Worm (Caenorhabditis elegans) whole organism, young adult: ENCODE data around the gene C24H11.5.

Experiments used
- C17E4.6 ChIP-seq: fragments of 200-800 bp; sonication (Bioruptor generic); IDR thresholded peaks from 2 replicates; pipeline ENCODE4 v1.3.6; 2022; ENCODE audit warnings: missing genetic modification reagents, missing genetic modification characterization, missing compliant biosample characterization
- F23B12.7 ChIP-seq: sonication (generic microtip); optimal IDR thresholded peaks from 2 replicates; lab custom pipeline; 2017; ENCODE audit warnings: missing genetic modification characterization, mild to moderate bottlenecking, missing compliant biosample characterization, antibody characterized with exemption, moderate library complexity; ENCODE audit not compliant: insufficient read depth
- F39B2.1 ChIP-seq: fragments of 200-800 bp; sonication (Bioruptor generic); IDR thresholded peaks from 2 replicates; pipeline ENCODE4 v1.3.6; 2022; ENCODE audit warnings: missing genetic modification reagents, missing genetic modification characterization, missing compliant biosample characterization
- athp-1 ChIP-seq: sonication (generic microtip); optimal IDR thresholded peaks from 2 replicates; lab custom pipeline; 2017; ENCODE audit warnings: mild to moderate bottlenecking, missing genetic modification characterization, missing compliant biosample characterization
- attf-3 ChIP-seq: fragments of 200-800 bp; sonication (Bioruptor generic); conservative IDR thresholded peaks from 2 replicates; pipeline ENCODE4 v1.3.6; 2022; ENCODE audit warnings: missing genetic modification reagents, missing genetic modification characterization, missing compliant biosample characterization
- dpl-1 ChIP-seq: fragments of 150-350 bp; optimal IDR thresholded peaks from 2 replicates; lab custom pipeline; 2014; ENCODE audit warnings: missing biosample characterization, missing genetic modification reagents, missing genetic modification characterization
- gei-17 ChIP-seq: fragments of 200-800 bp; sonication (Bioruptor generic); optimal IDR thresholded peaks from 2 replicates; lab custom pipeline; 2018; ENCODE audit warnings: mild to moderate bottlenecking, missing genetic modification characterization, missing compliant biosample characterization
- him-1 ChIP-seq: sonication (generic microtip); optimal IDR thresholded peaks from 2 replicates; lab custom pipeline; 2016; ENCODE audit warnings: missing genotype, missing genetic modification reagents, missing genetic modification characterization, missing compliant biosample characterization
- mes-4 ChIP-seq: sonication (generic microtip); optimal IDR thresholded peaks from 2 replicates; lab custom pipeline; 2016; ENCODE audit warnings: missing genotype, missing genetic modification characterization, missing compliant biosample characterization
- nhr-27 ChIP-seq: fragments of 200-800 bp; sonication (Bioruptor generic); optimal IDR thresholded peaks from 2 replicates; lab custom pipeline; 2018; ENCODE audit warnings: mild to moderate bottlenecking, missing genetic modification characterization, moderate library complexity, missing compliant biosample characterization
- rpc-1 ChIP-seq, 2 experiments: fragments of 150-350 bp in 1 of 2; sonication (generic microtip) in 1 of 2; optimal IDR thresholded peaks; 2 replicates each; lab custom pipeline; 2014 to 2018; ENCODE audit warnings: missing biosample characterization in 1 of 2, missing genetic modification characterization in 1 of 2, missing genetic modification reagents in 1 of 2, missing genotype in 1 of 2
- snpc-4 ChIP-seq, 5 experiments: fragments of 150-350 bp in 1 of 5; sonication (generic microtip) in 4 of 5; optimal IDR thresholded peaks; 2 replicates each; lab custom pipeline; 2014 to 2018; ENCODE audit warnings: missing genetic modification characterization in 5 of 5, missing biosample characterization in 3 of 5, antibody characterized with exemption in 2 of 5, mild to moderate bottlenecking in 2 of 5, missing compliant biosample characterization in 2 of 5, missing genotype in 2 of 5, moderate library complexity in 2 of 5, missing genetic modification reagents in 1 of 5
- ztf-25 ChIP-seq: fragments of 200-800 bp; sonication (Bioruptor generic); IDR thresholded peaks from 2 replicates; pipeline ENCODE4 v1.3.6; 2022; ENCODE audit warnings: missing genetic modification reagents, missing genetic modification characterization, missing compliant biosample characterization

DNA sequence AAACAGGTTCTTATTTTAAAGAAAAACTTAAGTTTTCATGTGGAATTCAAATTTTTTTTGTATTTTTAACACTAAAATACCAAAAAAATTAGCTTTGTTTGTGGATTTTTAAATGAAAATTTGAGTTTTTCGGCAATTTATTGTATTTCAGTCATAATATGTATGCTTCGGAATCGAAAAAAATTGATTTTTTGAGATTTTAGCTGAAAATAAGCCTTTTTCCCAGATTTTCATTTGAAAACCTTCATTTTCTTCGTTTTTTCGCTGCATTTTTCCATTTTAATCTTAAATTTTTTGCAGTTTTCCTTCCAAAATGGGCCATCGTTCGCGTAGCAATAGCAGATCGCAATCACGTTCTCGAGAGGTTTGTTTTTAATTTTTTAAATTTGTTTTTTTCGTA is 46.1 kb downstream of the C24H11.5 start, which contains the start of gene rsp-8:
- TF ChIP-seq ztf-25 (GFP tag; lab: Robert Waterston, UW): no peak
- no peak for TF ChIP-seq F23B12.7 (tag; lab: Kevin White, UChicago)
- no peak for TF ChIP-seq C17E4.6
- TF ChIP-seq snpc-4 (GFP tag; optimal IDR thresholded peaks at IDR 0.05; lab: Kevin White, UChicago): no peak
- TF ChIP-seq snpc-4 (tag; optimal IDR thresholded peaks at IDR 0.05; lab: Kevin White, UChicago): no peak
- no peak for TF ChIP-seq dpl-1
- TF ChIP-seq athp-1 (tag; lab: Kevin White, UChicago): no peak
- no peak for TF ChIP-seq F39B2.1 (GFP tag; lab: Robert Waterston, UW)
- TF ChIP-seq nhr-27 (tag; lab: Kevin White, UChicago): no peak
- TF ChIP-seq him-1 (tag; lab: Kevin White, UChicago): no peak
- no peak for TF ChIP-seq mes-4 (tag; lab: Kevin White, UChicago)
- no peak for TF ChIP-seq attf-3 (GFP tag; lab: Robert Waterston, UW)
- TF ChIP-seq rpc-1 (optimal IDR thresholded peaks at IDR 0.05; lab: Kevin White, UChicago): no peak
- no peak for TF ChIP-seq rpc-1 (tag; optimal IDR thresholded peaks at IDR 0.05; lab: Kevin White, UChicago)
- no peak for TF ChIP-seq gei-17 (GFP tag; lab: Kevin White, UChicago)
